Worm (Caenorhabditis elegans) whole organism, L2 larva: ENCODE data around the gene bath-29.
A peak's percentile ranks its signal among the peaks of the same experiment; 100 is the strongest.

Experiments used
- C34F6.9 ChIP-seq: fragments of 150-350 bp; optimal IDR thresholded peaks from 2 replicates; lab custom pipeline; 2014; ENCODE audit warnings: missing biosample characterization, missing genetic modification characterization
- F13H6.1 ChIP-seq: sonication (generic microtip); optimal IDR thresholded peaks from 2 replicates; lab custom pipeline; 2016; ENCODE audit warnings: missing genetic modification characterization, missing compliant biosample characterization
- R02D3.7 ChIP-seq: fragments of 150-350 bp; optimal IDR thresholded peaks from 2 replicates; lab custom pipeline; 2014; ENCODE audit warnings: missing biosample characterization, missing genetic modification characterization
- Y55F3AM.14 ChIP-seq: fragments of 200-800 bp; sonication (Bioruptor generic); optimal IDR thresholded peaks from 2 replicates; lab custom pipeline; 2018; ENCODE audit warnings: mild to moderate bottlenecking, missing genetic modification characterization, missing compliant biosample characterization
- ZK546.5 ChIP-seq: sonication (generic microtip); optimal IDR thresholded peaks from 2 replicates; lab custom pipeline; 2017; ENCODE audit warnings: missing biosample characterization, missing genetic modification characterization
- aly-2 ChIP-seq: fragments of 150-350 bp; optimal IDR thresholded peaks from 2 replicates; lab custom pipeline; 2014; ENCODE audit warnings: missing biosample characterization, missing genetic modification characterization
- ama-1 ChIP-seq: fragments of 150-350 bp; optimal IDR thresholded peaks from 2 replicates; lab custom pipeline; 2018; ENCODE audit warnings: inconsistent platforms
- blmp-1 ChIP-seq: sonication (generic microtip); optimal IDR thresholded peaks from 2 replicates; lab custom pipeline; 2017; ENCODE audit warnings: missing genetic modification characterization, mild to moderate bottlenecking, missing compliant biosample characterization, antibody characterized with exemption, moderate library complexity; ENCODE audit not compliant: insufficient read depth
- ceh-82 ChIP-seq: fragments of 150-350 bp; optimal IDR thresholded peaks from 2 replicates; lab custom pipeline; 2014; ENCODE audit warnings: missing biosample characterization, missing genetic modification characterization
- crh-2 ChIP-seq: sonication (generic microtip); optimal IDR thresholded peaks from 2 replicates; lab custom pipeline; 2017; ENCODE audit warnings: missing biosample characterization, missing genetic modification characterization
- dmd-4 ChIP-seq: sonication (generic microtip); optimal IDR thresholded peaks from 2 replicates; lab custom pipeline; 2017; ENCODE audit warnings: missing biosample characterization, missing genetic modification characterization
- elt-3 ChIP-seq: sonication (generic microtip); optimal IDR thresholded peaks from 2 replicates; lab custom pipeline; 2017; ENCODE audit warnings: missing biosample characterization, missing genetic modification characterization
- fos-1 ChIP-seq: fragments of 150-350 bp; optimal IDR thresholded peaks from 2 replicates; lab custom pipeline; 2014; ENCODE audit warnings: missing biosample characterization, missing genetic modification characterization
- gmeb-1 ChIP-seq: fragments of 150-350 bp; optimal IDR thresholded peaks from 2 replicates; lab custom pipeline; 2014; ENCODE audit warnings: missing biosample characterization, missing genetic modification characterization
- lin-13 ChIP-seq: fragments of 150-350 bp; optimal IDR thresholded peaks from 2 replicates; lab custom pipeline; 2014; ENCODE audit warnings: missing biosample characterization, missing genetic modification reagents, missing genetic modification characterization
- lsy-2 ChIP-seq, 2 experiments: fragments of 150-350 bp in 1 of 2; sonication (generic microtip) in 1 of 2; optimal IDR thresholded peaks; 2 replicates each; lab custom pipeline; 2014 to 2017; ENCODE audit warnings: missing biosample characterization in 2 of 2, missing genetic modification characterization in 2 of 2
- mbf-1 ChIP-seq: sonication (generic microtip); optimal IDR thresholded peaks from 2 replicates; lab custom pipeline; 2017; ENCODE audit warnings: missing biosample characterization, missing genetic modification characterization
- mdl-1 ChIP-seq, 2 experiments: fragments of 150-350 bp in 1 of 2; sonication (generic microtip) in 1 of 2; optimal IDR thresholded peaks; 2 replicates each; lab custom pipeline; 2017; ENCODE audit warnings: missing biosample characterization in 2 of 2, missing genetic modification characterization in 2 of 2
- nhr-10 ChIP-seq: sonication (generic microtip); optimal IDR thresholded peaks from 2 replicates; lab custom pipeline; 2017; ENCODE audit warnings: missing biosample characterization, missing genetic modification characterization
- nhr-11 ChIP-seq: fragments of 150-350 bp; optimal IDR thresholded peaks from 2 replicates; lab custom pipeline; 2014; ENCODE audit warnings: missing biosample characterization, missing genetic modification characterization
- nhr-12 ChIP-seq: fragments of 150-350 bp; optimal IDR thresholded peaks from 2 replicates; lab custom pipeline; 2014; ENCODE audit warnings: missing biosample characterization, missing genetic modification characterization
- nhr-129 ChIP-seq: fragments of 150-350 bp; optimal IDR thresholded peaks from 2 replicates; lab custom pipeline; 2014; ENCODE audit warnings: missing biosample characterization, missing genetic modification characterization
- nhr-21 ChIP-seq: fragments of 150-350 bp; optimal IDR thresholded peaks from 2 replicates; lab custom pipeline; 2014; ENCODE audit warnings: missing biosample characterization, missing genetic modification characterization
- nhr-23 ChIP-seq: fragments of 150-350 bp; optimal IDR thresholded peaks from 2 replicates; lab custom pipeline; 2014; ENCODE audit warnings: missing biosample characterization, missing genetic modification reagents, missing genetic modification characterization
- nhr-237 ChIP-seq: fragments of 150-350 bp; optimal IDR thresholded peaks from 2 replicates; lab custom pipeline; 2014; ENCODE audit warnings: missing biosample characterization, missing genetic modification characterization
- nhr-6 ChIP-seq: fragments of 150-350 bp; optimal IDR thresholded peaks from 2 replicates; lab custom pipeline; 2014; ENCODE audit warnings: missing biosample characterization, missing genetic modification characterization
- peb-1 ChIP-seq: fragments of 150-350 bp; optimal IDR thresholded peaks from 2 replicates; lab custom pipeline; 2014; ENCODE audit warnings: missing biosample characterization, missing genetic modification characterization
- sem-4 ChIP-seq: fragments of 150-350 bp; optimal IDR thresholded peaks from 2 replicates; lab custom pipeline; 2014; ENCODE audit warnings: missing biosample characterization, missing genetic modification reagents, missing genetic modification characterization
- sma-3 ChIP-seq: sonication (generic microtip); optimal IDR thresholded peaks from 2 replicates; lab custom pipeline; 2016; ENCODE audit warnings: missing genetic modification reagents, missing genetic modification characterization, missing compliant biosample characterization
- sma-9 ChIP-seq, 2 experiments: fragments of 150-350 bp in 1 of 2; sonication (generic microtip) in 1 of 2; optimal IDR thresholded peaks; 2 replicates each; lab custom pipeline; 2014 to 2016; ENCODE audit warnings: missing genetic modification characterization in 2 of 2, mild to moderate bottlenecking in 1 of 2, missing biosample characterization in 1 of 2, missing compliant biosample characterization in 1 of 2, missing genetic modification reagents in 1 of 2, moderate library complexity in 1 of 2
- unc-55 ChIP-seq: fragments of 150-350 bp; sonication (generic microtip); optimal IDR thresholded peaks from 3 replicates; lab custom pipeline; 2014; ENCODE audit warnings: missing biosample characterization, missing genetic modification reagents, missing genetic modification characterization
- unc-62 ChIP-seq: fragments of 150-350 bp; optimal IDR thresholded peaks from 2 replicates; lab custom pipeline; 2014; ENCODE audit warnings: missing biosample characterization, missing genetic modification reagents, missing genetic modification characterization
- zag-1 ChIP-seq: fragments of 150-350 bp; optimal IDR thresholded peaks from 2 replicates; lab custom pipeline; 2014; ENCODE audit warnings: missing biosample characterization, missing genetic modification characterization
- ztf-1 ChIP-seq: fragments of 200-800 bp; sonication (Bioruptor generic); conservative IDR thresholded peaks from 2 replicates; pipeline ENCODE4 v1.3.6; 2022; ENCODE audit warnings: missing genetic modification characterization, missing compliant biosample characterization

bath-29 gene

ce11 chrII:3368097-3368496 lies 19.7 kb downstream of the bath-29 start, which contains the start of gene Y49F6C.7:
TSS of gene Y49F6C.7 (minus strand) at chrII:3368197.
- no peak for TF ChIP-seq nhr-237 (tag; lab: Kevin White, UChicago)
- no peak for TF ChIP-seq nhr-21 (tag; lab: Kevin White, UChicago)

DNA sequence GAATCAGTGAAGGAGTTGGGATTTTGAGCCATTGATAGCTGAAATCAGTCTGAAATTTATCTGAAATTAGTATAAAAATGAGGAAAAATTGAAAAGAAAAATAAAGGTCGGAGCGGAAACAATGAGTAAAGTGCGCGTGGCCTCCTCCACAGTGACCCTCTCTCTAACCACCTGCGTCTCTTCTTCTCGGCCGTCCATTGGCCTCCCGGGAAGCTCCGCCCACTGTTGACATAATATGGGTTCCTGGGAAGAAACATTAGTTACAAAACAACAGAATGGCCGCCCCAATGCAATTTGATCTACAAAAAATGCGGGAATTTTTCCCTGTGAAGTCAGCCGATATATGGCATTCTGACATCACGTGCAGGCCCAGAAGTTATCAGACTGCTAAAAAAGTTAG lies 21.7 kb downstream of the bath-29 start, which contains the start of gene Y49F6C.8:
Y49F6C.8 (minus strand) TSS at position 51 of the 400 bp plus-strand sequence.
- TF ChIP-seq zag-1 (tag; lab: Kevin White, UChicago) (no peak), sma-3 (no peak), nhr-12 (tag; lab: Kevin White, UChicago) (no peak), nhr-23 (no peak), lsy-2 (tag; optimal IDR thresholded peaks at IDR 0.05; lab: Kevin White, UChicago) (peak in 1 of 2 experiments; percentile 41)

DNA sequence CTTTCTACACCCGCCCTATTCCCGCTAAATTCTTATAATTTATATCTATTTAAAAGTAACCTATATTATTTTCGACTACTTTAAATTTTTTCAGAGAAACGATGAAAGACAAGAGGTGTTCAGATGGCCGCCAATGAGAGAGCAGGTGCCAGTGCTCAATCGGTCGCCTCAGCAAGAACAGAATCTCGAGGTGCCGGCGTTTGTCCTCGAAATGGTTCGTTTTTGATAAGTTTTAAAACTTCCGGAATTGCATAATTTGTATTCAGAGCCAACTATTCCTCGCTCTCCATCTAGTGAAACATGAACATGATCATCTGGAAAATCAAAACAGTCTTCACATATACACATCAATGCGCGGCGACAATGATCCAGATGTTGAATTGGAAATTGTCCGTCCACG lies 22.6 kb downstream of the bath-29 start, which contains the start of gene bath-23:
bath-23 (plus strand) TSS at position 301 of the 400 bp plus-strand sequence.
- TF ChIP-seq Y55F3AM.14 (GFP tag; lab: Kevin White, UChicago) = no peak
- no peak for TF ChIP-seq R02D3.7 (tag; lab: Kevin White, UChicago)
- no peak for TF ChIP-seq C34F6.9 (tag; lab: Kevin White, UChicago)
- TF ChIP-seq crh-2 = no peak
- TF ChIP-seq nhr-10 (tag; lab: Kevin White, UChicago) = no peak
- TF ChIP-seq lsy-2 (tag; optimal IDR thresholded peaks at IDR 0.05; lab: Kevin White, UChicago) = no peak
- TF ChIP-seq lin-13 = no peak
- TF ChIP-seq unc-62 (GFP tag; lab: Kevin White, UChicago) = no peak
- TF ChIP-seq ZK546.5 (tag; lab: Kevin White, UChicago) = no peak
- no peak for TF ChIP-seq nhr-237 (tag; lab: Kevin White, UChicago)
- TF ChIP-seq elt-3 = no peak
- no peak for TF ChIP-seq mbf-1
- no peak for TF ChIP-seq aly-2
- TF ChIP-seq nhr-12 (tag; lab: Kevin White, UChicago) = no peak
- no peak for TF ChIP-seq nhr-6
- TF ChIP-seq peb-1 (tag; lab: Kevin White, UChicago) = no peak
- TF ChIP-seq mdl-1 (tag; optimal IDR thresholded peaks at IDR 0.05; lab: Kevin White, UChicago) = no peak

ce11 chrII:3373875-3374274 lies 25.5 kb downstream of the bath-29 start:
- TF ChIP-seq unc-55 (GFP tag; lab: Kevin White, UChicago) (peak; percentile 57), C34F6.9 (tag; lab: Kevin White, UChicago) (peak; percentile 2), ama-1 (no peak)

ce11 chrII:3374779-3375178 lies 26.4 kb downstream of the bath-29 start, which contains the start of gene bath-10:
TSS of gene bath-10 (plus strand) at chrII:3375079.
- TF ChIP-seq blmp-1 = no peak
- no peak for TF ChIP-seq ceh-82 (tag; lab: Kevin White, UChicago)
- no peak for TF ChIP-seq lin-13
- no peak for TF ChIP-seq zag-1 (tag; lab: Kevin White, UChicago)
- TF ChIP-seq nhr-23 = no peak
- no peak for TF ChIP-seq nhr-129 (tag; lab: Kevin White, UChicago)
- TF ChIP-seq unc-62 (GFP tag; lab: Kevin White, UChicago) = no peak
- TF ChIP-seq C34F6.9 (tag; lab: Kevin White, UChicago) = no peak

- TF ChIP-seq gmeb-1 (tag; lab: Kevin White, UChicago) = no peak
- TF ChIP-seq nhr-237 (tag; lab: Kevin White, UChicago) = no peak
- no peak for TF ChIP-seq elt-3
- TF ChIP-seq nhr-11 = no peak
- no peak for TF ChIP-seq dmd-4 (tag; lab: Kevin White, UChicago)
- TF ChIP-seq sem-4 (tag; lab: Kevin White, UChicago) = no peak
- no peak for TF ChIP-seq peb-1 (tag; lab: Kevin White, UChicago)
- no peak for TF ChIP-seq ZK546.5 (tag; lab: Kevin White, UChicago)
- TF ChIP-seq aly-2 = no peak
- TF ChIP-seq ceh-82 (tag; lab: Kevin White, UChicago) = no peak
- TF ChIP-seq sma-3 = no peak
- TF ChIP-seq F13H6.1 (tag; lab: Kevin White, UChicago) = no peak
- no peak for TF ChIP-seq sma-9 (GFP tag; optimal IDR thresholded peaks at IDR 0.05; lab: Kevin White, UChicago)
- no peak for TF ChIP-seq sma-9 (tag; optimal IDR thresholded peaks at IDR 0.05; lab: Kevin White, UChicago)
- TF ChIP-seq lin-13 = no peak
- TF ChIP-seq fos-1 = no peak
- no peak for TF ChIP-seq ztf-1 (GFP tag; lab: Robert Waterston, UW)
Measured at ce11 chrII:3375302-3375701, 26.9 kb downstream of the bath-29 start.
